Worm (Caenorhabditis elegans) whole organism, L1 larva: ENCODE data around the gene dot-1.4.

Source experiments
- egl-27 ChIP-seq, 2 experiments: fragments of 150-350 bp in 1 of 2; sonication (generic microtip); optimal IDR thresholded peaks; 3 replicates each; lab custom pipeline; 2017 to 2018; ENCODE audit warnings: missing biosample characterization in 2 of 2, missing genetic modification characterization in 2 of 2, missing genetic modification reagents in 2 of 2
- mdl-1 ChIP-seq, 2 experiments: fragments of 150-350 bp; optimal IDR thresholded peaks; 2 replicates each; lab custom pipeline; 2014 to 2017; ENCODE audit warnings: missing biosample characterization in 2 of 2, missing genetic modification characterization in 2 of 2, inconsistent platforms in 1 of 2
- nhr-28 ChIP-seq: fragments of 150-350 bp; optimal IDR thresholded peaks from 2 replicates; lab custom pipeline; 2014; ENCODE audit warnings: missing biosample characterization, missing genetic modification characterization
- nhr-77 ChIP-seq: fragments of 150-350 bp; optimal IDR thresholded peaks from 2 replicates; lab custom pipeline; 2014; ENCODE audit warnings: missing biosample characterization, missing genetic modification characterization
- nhr-90 ChIP-seq: sonication (generic microtip); optimal IDR thresholded peaks from 2 replicates; lab custom pipeline; 2016; ENCODE audit warnings: mild to moderate bottlenecking, missing genetic modification characterization, missing compliant biosample characterization; ENCODE audit not compliant: poor library complexity
- skn-1 ChIP-seq: fragments of 150-350 bp; optimal IDR thresholded peaks from 2 replicates; lab custom pipeline; 2014; ENCODE audit warnings: missing biosample characterization, missing genetic modification characterization
- sptf-1 ChIP-seq: fragments of 150-350 bp; optimal IDR thresholded peaks from 2 replicates; lab custom pipeline; 2014; ENCODE audit warnings: missing biosample characterization, missing genetic modification characterization

- TF ChIP-seq nhr-28 (tag; lab: Kevin White, UChicago) (no peak), mdl-1 (tag; optimal IDR thresholded peaks at IDR 0.05; lab: Kevin White, UChicago) (no peak), egl-27 (tag; optimal IDR thresholded peaks at IDR 0.05; lab: Kevin White, UChicago) (no peak), nhr-77 (tag; lab: Kevin White, UChicago) (no peak), sptf-1 (tag; lab: Kevin White, UChicago) (no peak), nhr-90 (tag; lab: Kevin White, UChicago) (no peak), skn-1 (tag; lab: Kevin White, UChicago) (no peak)
Measured at ce11 chrX:11971323-11971722, 39.9 kb upstream of the dot-1.4 start.
